Fruit fly (Drosophila melanogaster) whole organism, wandering third instar larva: ENCODE measurements around the gene CG15814.

Experiments used
- Abd-B ChIP-seq: fragments of >200 bp; optimal IDR thresholded peaks from 2 replicates; lab custom pipeline; 2017; ENCODE audit warnings: missing biosample characterization, missing genetic modification characterization
- CG32264 ChIP-seq: fragments of 200-800 bp; sonication (Bioruptor generic); optimal IDR thresholded peaks from 2 replicates; lab custom pipeline; 2016; ENCODE audit warnings: missing biosample characterization, missing genetic modification characterization
- CG9705 ChIP-seq: fragments of 200-800 bp; sonication (Bioruptor generic); optimal IDR thresholded peaks from 2 replicates; lab custom pipeline; 2018; ENCODE audit warnings: missing biosample characterization, mild to moderate bottlenecking, missing genetic modification characterization
- CrebA ChIP-seq: fragments of 200-800 bp; sonication (Bioruptor generic); optimal IDR thresholded peaks from 2 replicates; lab custom pipeline; 2016; ENCODE audit warnings: missing biosample characterization, mild to moderate bottlenecking, missing genetic modification characterization, borderline replicate concordance
- GATAd ChIP-seq: sonication (Bioruptor generic); optimal IDR thresholded peaks from 2 replicates; lab custom pipeline; 2016; ENCODE audit warnings: missing biosample characterization, missing genetic modification characterization
- HLH106 ChIP-seq: fragments of 200-800 bp; optimal IDR thresholded peaks from 3 replicates; lab custom pipeline; 2019; ENCODE audit warnings: missing biosample characterization, mild to moderate bottlenecking, missing genetic modification characterization, moderate library complexity
- Hnf4 ChIP-seq: fragments of 200-800 bp; sonication (Bioruptor generic); optimal IDR thresholded peaks from 2 replicates; lab custom pipeline; 2016; ENCODE audit warnings: missing biosample characterization, mild to moderate bottlenecking, missing genetic modification characterization
- Hr78 ChIP-seq: fragments of >200 bp; optimal IDR thresholded peaks from 2 replicates; lab custom pipeline; 2017; ENCODE audit warnings: missing biosample characterization, missing genetic modification characterization
- Hr83 ChIP-seq: fragments of 200-300 bp; sonication (Bioruptor generic); optimal IDR thresholded peaks from 2 replicates; lab custom pipeline; 2016; ENCODE audit warnings: missing biosample characterization, mild to moderate bottlenecking, missing genetic modification characterization, moderate library complexity; ENCODE audit not compliant: poor library complexity, severe bottlenecking
- Jra ChIP-seq: sonication (Bioruptor generic); optimal IDR thresholded peaks from 2 replicates; lab custom pipeline; 2016; ENCODE audit warnings: missing biosample characterization, missing genetic modification characterization
- Mio ChIP-seq: sonication (Bioruptor generic); optimal IDR thresholded peaks from 2 replicates; lab custom pipeline; 2016; ENCODE audit warnings: missing biosample characterization, missing genetic modification characterization
- N ChIP-seq: fragments of >200 bp; optimal IDR thresholded peaks from 2 replicates; lab custom pipeline; 2018; ENCODE audit warnings: missing biosample characterization, missing external identifiers, missing genetic modification characterization
- OdsH ChIP-seq: fragments of 200-800 bp; sonication (Bioruptor generic); optimal IDR thresholded peaks from 2 replicates; lab custom pipeline; 2016; ENCODE audit warnings: missing biosample characterization, mild to moderate bottlenecking, missing genetic modification characterization
- Rel ChIP-seq, 2 experiments: fragments of 200-800 bp; sonication (Bioruptor generic) in 1 of 2; optimal IDR thresholded peaks; 2 replicates in 1 of 2; 3 replicates in 1 of 2; lab custom pipeline; 2016 to 2019; ENCODE audit warnings: mild to moderate bottlenecking in 2 of 2, missing biosample characterization in 2 of 2, missing genetic modification characterization in 2 of 2, moderate library complexity in 1 of 2
- Sp1 ChIP-seq: fragments of 200-800 bp; sonication (Bioruptor generic); optimal IDR thresholded peaks from 3 replicates; lab custom pipeline; 2019; ENCODE audit warnings: missing biosample characterization, mild to moderate bottlenecking, missing genetic modification characterization, moderate library complexity
- Vsx2 ChIP-seq: fragments of 200-300, 225-300 bp; sonication (Bioruptor generic); optimal IDR thresholded peaks from 2 replicates; lab custom pipeline; 2018; ENCODE audit warnings: missing biosample characterization, missing genetic modification characterization; ENCODE audit not compliant: partially characterized antibody
- br ChIP-seq: fragments of 200-800 bp; sonication (Bioruptor generic); optimal IDR thresholded peaks from 2 replicates; lab custom pipeline; 2016; ENCODE audit warnings: missing biosample characterization, missing genetic modification characterization
- brk ChIP-seq: fragments of 200-800 bp; sonication (Bioruptor generic); optimal IDR thresholded peaks from 2 replicates; lab custom pipeline; 2016; ENCODE audit warnings: missing biosample characterization, mild to moderate bottlenecking, missing genetic modification characterization
- dl ChIP-seq, 2 experiments: fragments of 175-275, 200-275 bp in 1 of 2; fragments of 200-275 bp in 1 of 2; sonication (Bioruptor generic); optimal IDR thresholded peaks; lab custom pipeline; 2018; ENCODE audit warnings: mild to moderate bottlenecking in 2 of 2, missing biosample characterization in 2 of 2, missing genetic modification characterization in 2 of 2, moderate library complexity in 2 of 2; ENCODE audit not compliant: partially characterized antibody in 2 of 2, insufficient read depth in 1 of 2
- dmrt93B ChIP-seq: fragments of 200-800 bp; sonication (Bioruptor generic); optimal IDR thresholded peaks from 2 replicates; lab custom pipeline; 2018; ENCODE audit warnings: missing biosample characterization, mild to moderate bottlenecking, missing genetic modification characterization
- ey ChIP-seq: fragments of 200-800 bp; sonication (Bioruptor generic); optimal IDR thresholded peaks from 2 replicates; lab custom pipeline; 2016; ENCODE audit warnings: missing biosample characterization, missing genetic modification characterization
- foxo ChIP-seq, 2 experiments: fragments of 200-800 bp; sonication (Bioruptor generic); optimal IDR thresholded peaks; 2 replicates in 1 of 2; 3 replicates in 1 of 2; lab custom pipeline; 2016 to 2017; ENCODE audit warnings: missing biosample characterization in 2 of 2, missing genetic modification characterization in 2 of 2
- fru ChIP-seq: fragments of 200-800 bp; sonication (Bioruptor generic); optimal IDR thresholded peaks from 3 replicates; lab custom pipeline; 2016; ENCODE audit warnings: missing biosample characterization, mild to moderate bottlenecking, missing genetic modification characterization
- h ChIP-seq: fragments of 200-800 bp; sonication (Bioruptor generic); optimal IDR thresholded peaks from 3 replicates; lab custom pipeline; 2016; ENCODE audit warnings: missing biosample characterization, mild to moderate bottlenecking, missing genetic modification characterization
- lola ChIP-seq: fragments of >200 bp; optimal IDR thresholded peaks from 2 replicates; lab custom pipeline; 2017; ENCODE audit warnings: missing biosample characterization, missing genetic modification characterization
- pan ChIP-seq: fragments of >200 bp; optimal IDR thresholded peaks from 2 replicates; lab custom pipeline; 2017
- psq ChIP-seq: fragments of 200-800 bp; sonication (Bioruptor generic); optimal IDR thresholded peaks from 3 replicates; lab custom pipeline; 2017; ENCODE audit warnings: missing biosample characterization, mild to moderate bottlenecking, missing genetic modification characterization, moderate library complexity
- rgr ChIP-seq: fragments of 200-800 bp; sonication (Bioruptor generic); optimal IDR thresholded peaks from 3 replicates; lab custom pipeline; 2016; ENCODE audit warnings: missing biosample characterization, mild to moderate bottlenecking, missing genetic modification characterization
- sage ChIP-seq: fragments of 200-800 bp; sonication (Bioruptor generic); optimal IDR thresholded peaks from 2 replicates; lab custom pipeline; 2016; ENCODE audit warnings: missing biosample characterization, mild to moderate bottlenecking, missing genetic modification characterization
- sv ChIP-seq: fragments of 200-800 bp; sonication (Bioruptor generic); optimal IDR thresholded peaks from 3 replicates; lab custom pipeline; 2016; ENCODE audit warnings: missing biosample characterization, missing genetic modification characterization
- woc ChIP-seq: sonication (Bioruptor generic); optimal IDR thresholded peaks from 2 replicates; lab custom pipeline; 2016; ENCODE audit warnings: missing biosample characterization, mild to moderate bottlenecking, missing genetic modification characterization

Gene CG15814

DNA sequence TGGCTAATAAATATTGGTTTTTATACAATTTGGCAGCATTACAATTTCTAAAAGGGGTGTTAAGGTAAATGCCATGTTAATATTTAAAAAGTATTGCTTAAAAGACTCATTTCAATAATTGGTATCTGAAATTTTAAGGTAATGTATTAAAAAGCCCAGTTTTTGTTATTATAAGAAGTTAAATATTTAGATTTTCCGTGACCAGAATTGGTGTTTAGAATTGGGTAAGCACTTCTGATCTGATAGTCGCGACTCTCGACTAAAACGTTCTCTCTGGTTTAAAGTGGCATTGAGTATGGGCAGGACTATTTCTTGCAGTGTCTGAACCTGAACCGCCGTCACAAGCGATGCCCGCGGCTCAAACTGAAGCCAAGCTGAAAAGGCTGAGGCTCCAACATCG is 33.7 kb downstream of the CG15814 start (continued):
- TF ChIP-seq lola (GFP tag; lab: Kevin White, UChicago) (no peak), sage (GFP tag; lab: Kevin White, UChicago) (no peak), Hr83 (GFP tag; lab: Kevin White, UChicago) (no peak), Hnf4 (GFP tag; lab: Kevin White, UChicago) (peak; percentile 21), CrebA (GFP tag; lab: Kevin White, UChicago) (no peak), Rel (GFP tag; optimal IDR thresholded peaks at IDR 0.05; lab: Kevin White, UChicago) (no peak), Rel (tag; optimal IDR thresholded peaks at IDR 0.05; lab: Kevin White, UChicago) (no peak), dl (GFP tag; optimal IDR thresholded peaks at IDR 0.05; lab: Kevin White, UChicago; ENCODE audit: insufficient read depth in 1 of 2, partially characterized antibody in 2 of 2) (no peak), Hr78 (no peak), Abd-B (GFP tag; lab: Kevin White, UChicago) (no peak), CG32264 (no peak)
- TF ChIP-seq, all 38 proteins: peak for 13

DNA sequence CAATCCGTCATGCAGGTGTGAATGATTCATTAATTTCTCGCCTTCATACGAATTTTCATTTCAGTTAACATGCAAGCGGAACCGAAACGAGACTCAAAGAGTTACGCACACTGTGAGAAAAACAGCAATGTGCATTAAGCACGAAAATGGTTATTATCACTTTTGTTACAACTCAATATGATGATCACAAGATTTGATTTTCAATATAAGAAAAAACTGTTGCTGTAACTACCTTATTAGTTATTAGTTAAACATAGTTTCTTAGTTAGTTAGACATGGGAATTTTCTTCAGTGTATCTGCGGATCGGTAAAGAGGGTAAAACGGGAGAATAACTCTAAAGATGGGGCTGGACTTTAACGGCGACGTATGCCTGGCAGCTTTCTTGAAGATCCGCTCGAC is 35.4 kb downstream of the CG15814 start:
- TF ChIP-seq Hr83 (GFP tag; lab: Kevin White, UChicago) (no peak), br (GFP tag; lab: Kevin White, UChicago) (peak; percentile 62), h (GFP tag; lab: Kevin White, UChicago) (peak; percentile 70), fru (GFP tag; lab: Kevin White, UChicago) (peak; percentile 68), OdsH (peak; percentile 85), dmrt93B (GFP tag; lab: Kevin White, UChicago) (peak; percentile 37), rgr (GFP tag; lab: Kevin White, UChicago) (peak; percentile 65), sage (GFP tag; lab: Kevin White, UChicago) (no peak), brk (GFP tag; lab: Kevin White, UChicago) (peak; percentile 59), HLH106 (tag; lab: Kevin White, UChicago) (peak; percentile 68), foxo (GFP tag; optimal IDR thresholded peaks at IDR 0.05; lab: Kevin White, UChicago) (peak in 1 of 2 experiments; percentile 66), woc (GFP tag; lab: Kevin White, UChicago) (peak; percentile 33), Hnf4 (GFP tag; lab: Kevin White, UChicago) (peak; percentile 72), Jra (peak; percentile 57), ey (GFP tag; lab: Kevin White, UChicago) (peak; percentile 72), psq (GFP tag; lab: Kevin White, UChicago) (peak; percentile 50), Sp1 (GFP tag; lab: Kevin White, UChicago) (peak; percentile 71), N (no peak), GATAd (GFP tag; lab: Kevin White, UChicago) (no peak)

DNA sequence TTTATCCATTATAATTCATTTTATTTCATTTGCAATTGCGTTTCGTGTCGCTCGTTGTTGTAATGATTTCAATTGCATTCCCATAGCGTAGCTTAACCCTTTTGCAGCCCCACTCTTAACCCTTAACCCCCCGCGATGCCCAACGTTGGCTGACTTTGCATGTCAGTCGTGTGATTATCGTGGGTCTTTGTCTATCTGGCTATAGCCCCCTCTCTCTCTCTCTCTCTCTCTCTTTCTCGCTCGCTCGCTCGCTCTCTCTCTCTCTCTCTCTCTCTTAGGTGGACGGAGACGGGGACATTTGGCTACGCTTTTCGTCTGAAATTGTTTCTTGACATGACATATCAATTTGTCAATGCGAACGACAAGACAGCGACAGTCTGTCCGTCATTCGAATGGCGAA is 37.9 kb downstream of the CG15814 start:
- no peak for TF ChIP-seq dmrt93B (GFP tag; lab: Kevin White, UChicago)
- no peak for TF ChIP-seq pan
- TF ChIP-seq h (GFP tag; lab: Kevin White, UChicago): no peak
- TF ChIP-seq Abd-B (GFP tag; lab: Kevin White, UChicago): no peak
- TF ChIP-seq sv: no peak
- TF ChIP-seq Mio: no peak
- no peak for TF ChIP-seq brk (GFP tag; lab: Kevin White, UChicago)

DNA sequence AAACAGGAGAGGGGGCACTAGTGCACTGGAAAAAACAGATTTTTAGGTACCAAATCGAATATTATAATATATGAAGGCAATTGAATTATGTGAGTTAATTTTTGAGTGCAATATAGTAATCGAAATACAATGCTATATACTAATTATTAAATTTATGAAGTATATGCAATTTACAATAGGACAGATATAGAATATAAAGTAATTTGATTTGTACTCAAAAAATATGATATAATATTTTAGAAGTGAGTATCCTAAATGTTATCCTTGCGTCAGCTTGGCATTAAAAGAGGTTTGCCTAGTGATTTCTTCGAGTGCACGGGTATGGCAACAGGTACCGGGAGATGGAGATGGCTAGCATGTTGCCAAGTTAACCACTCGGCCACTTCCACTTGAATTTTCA is 43.2 kb downstream of the CG15814 start:
- TF ChIP-seq fru (GFP tag; lab: Kevin White, UChicago) (peak; percentile 49), HLH106 (tag; lab: Kevin White, UChicago) (peak; percentile 61), brk (GFP tag; lab: Kevin White, UChicago) (no peak), dmrt93B (GFP tag; lab: Kevin White, UChicago) (peak; percentile 32), Vsx2 (GFP tag; lab: Kevin White, UChicago) (no peak), sv (no peak), Sp1 (GFP tag; lab: Kevin White, UChicago) (peak; percentile 68), h (GFP tag; lab: Kevin White, UChicago) (peak; percentile 46), OdsH (peak; percentile 87), GATAd (GFP tag; lab: Kevin White, UChicago) (no peak), ey (GFP tag; lab: Kevin White, UChicago) (peak; percentile 19), CG9705 (GFP tag; lab: Kevin White, UChicago) (peak; percentile 12), foxo (GFP tag; optimal IDR thresholded peaks at IDR 0.05; lab: Kevin White, UChicago) (peak in 1 of 2 experiments; percentile 66), rgr (GFP tag; lab: Kevin White, UChicago) (peak; percentile 37), psq (GFP tag; lab: Kevin White, UChicago) (peak; percentile 28)
